Fruit fly (Drosophila melanogaster) whole organism, prepupa: ENCODE data around the gene Tpc1.

ENCODE experiments used
- CG31627 ChIP-seq: fragments of 200-800 bp; sonication (Bioruptor generic); optimal IDR thresholded peaks from 3 replicates; lab custom pipeline; 2016; ENCODE audit warnings: missing biosample characterization, missing genetic modification characterization
- CG6808 ChIP-seq: fragments of 200-800 bp; sonication (Bioruptor generic); optimal IDR thresholded peaks from 3 replicates; lab custom pipeline; 2017; ENCODE audit warnings: missing biosample characterization, missing genetic modification characterization, mild to moderate bottlenecking, moderate library complexity, missing genetic modification reagents
- Gug ChIP-seq: fragments of 200-800 bp; sonication (Bioruptor generic); IDR thresholded peaks from 2 replicates; pipeline ENCODE4 v1.3.6; 2022; ENCODE audit warnings: missing biosample characterization, missing genetic modification characterization
- Hr38 ChIP-seq: sonication (Bioruptor generic); optimal IDR thresholded peaks from 2 replicates; lab custom pipeline; 2016; ENCODE audit warnings: missing biosample characterization, missing genetic modification characterization

DNA sequence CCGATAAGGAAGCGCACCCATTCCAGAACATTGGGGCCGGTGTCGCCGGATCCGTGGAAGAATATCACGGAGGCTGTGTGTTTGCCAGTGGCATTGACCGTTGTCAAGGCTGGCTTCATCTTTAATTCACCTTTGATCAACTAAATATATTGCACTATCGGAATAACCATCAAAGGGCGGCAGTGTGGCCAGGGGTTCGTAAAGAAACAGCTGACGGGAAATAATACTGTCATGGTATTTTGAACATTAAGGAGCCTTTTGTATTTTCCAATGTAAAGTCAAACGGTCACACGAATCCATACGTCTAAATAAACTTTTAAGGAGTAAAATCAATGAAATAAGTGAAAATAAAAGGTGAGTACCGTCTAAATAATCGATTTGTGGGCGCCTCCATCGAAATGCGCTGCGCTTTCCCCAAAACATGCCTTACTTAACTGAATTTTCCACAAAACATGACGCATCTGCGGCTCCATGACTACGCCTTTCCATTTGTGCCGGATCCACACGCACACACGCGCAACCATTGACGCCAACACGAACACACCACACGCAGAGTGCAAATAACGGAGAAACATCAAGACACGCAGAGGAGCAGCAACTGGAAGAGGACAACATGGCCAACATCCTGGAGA, 27.6 kb downstream of the Tpc1 start, which contains the start of the genes CG6567 and CG4511:
- TF ChIP-seq CG6808 (GFP tag; lab: Kevin White, UChicago) = no peak
- no peak for TF ChIP-seq CG31627 (GFP tag; lab: Kevin White, UChicago)
- TF ChIP-seq Hr38 (GFP tag; lab: Kevin White, UChicago) = no peak
- TF ChIP-seq Gug (GFP tag; lab: Robert Waterston, UW) = no peak
